Worm (Caenorhabditis elegans) whole organism, L1 larva: ENCODE measurements around the gene sucl-2.
A peak's percentile ranks its signal among the peaks of the same experiment; 100 is the strongest.

Experiments used
- C04F5.9 ChIP-seq: sonication (generic microtip); optimal IDR thresholded peaks from 2 replicates; lab custom pipeline; 2016; ENCODE audit warnings: missing genetic modification characterization, missing compliant biosample characterization
- C34B4.2 ChIP-seq: sonication (generic microtip); optimal IDR thresholded peaks from 2 replicates; lab custom pipeline; 2017; ENCODE audit warnings: mild to moderate bottlenecking, missing genetic modification characterization, missing compliant biosample characterization
- F16B12.6 ChIP-seq: fragments of 150-350 bp; optimal IDR thresholded peaks from 2 replicates; lab custom pipeline; 2014; ENCODE audit warnings: missing biosample characterization, missing genetic modification characterization
- Y116A8C.19 ChIP-seq: sonication (generic microtip); optimal IDR thresholded peaks from 2 replicates; lab custom pipeline; 2016; ENCODE audit warnings: missing compliant biosample characterization, missing genetic modification characterization, borderline replicate concordance
- alr-1 ChIP-seq: fragments of 200-800 bp; sonication (Bioruptor generic); optimal IDR thresholded peaks from 2 replicates; lab custom pipeline; 2018; ENCODE audit warnings: borderline replicate concordance, mild to moderate bottlenecking, missing genetic modification characterization, missing compliant biosample characterization
- aly-2 ChIP-seq: fragments of 150-350 bp; optimal IDR thresholded peaks from 2 replicates; lab custom pipeline; 2014; ENCODE audit warnings: missing biosample characterization, missing genetic modification characterization
- ama-1 ChIP-seq: fragments of 150-350 bp; optimal IDR thresholded peaks from 2 replicates; lab custom pipeline; 2014
- blmp-1 ChIP-seq: fragments of 150-350 bp; optimal IDR thresholded peaks from 2 replicates; lab custom pipeline; 2014; ENCODE audit warnings: missing biosample characterization, missing genetic modification characterization
- ceh-90 ChIP-seq: sonication (generic microtip); optimal IDR thresholded peaks from 2 replicates; lab custom pipeline; 2016; ENCODE audit warnings: missing genetic modification characterization, missing compliant biosample characterization
- ces-1 ChIP-seq: fragments of 150-350 bp; optimal IDR thresholded peaks from 2 replicates; lab custom pipeline; 2014; ENCODE audit warnings: missing biosample characterization, missing genetic modification reagents, missing genetic modification characterization
- dpl-1 ChIP-seq, 3 experiments: fragments of 150-350 bp in 2 of 3; sonication (generic microtip) in 1 of 3; optimal IDR thresholded peaks; 2 replicates each; lab custom pipeline; 2014 to 2017; ENCODE audit warnings: missing biosample characterization in 3 of 3, missing genetic modification characterization in 3 of 3, missing genetic modification reagents in 3 of 3
- dsc-1 ChIP-seq: sonication (generic microtip); optimal IDR thresholded peaks from 2 replicates; lab custom pipeline; 2016; ENCODE audit warnings: mild to moderate bottlenecking, missing genetic modification characterization, missing compliant biosample characterization
- efl-1 ChIP-seq, 4 experiments: fragments of 150-350 bp; optimal IDR thresholded peaks in 3 of 4; peaks in 1 of 4; 1 replicate in 1 of 4; 2 replicates in 3 of 4; lab custom pipeline; 2014; ENCODE audit warnings: missing biosample characterization in 2 of 4, missing genetic modification characterization in 2 of 4, missing genetic modification reagents in 2 of 4
- efl-3 ChIP-seq: fragments of 200-800 bp; sonication (Bioruptor generic); optimal IDR thresholded peaks from 2 replicates; lab custom pipeline; 2018; ENCODE audit warnings: mild to moderate bottlenecking, missing genetic modification characterization, missing compliant biosample characterization
- egl-27 ChIP-seq, 2 experiments: fragments of 150-350 bp in 1 of 2; sonication (generic microtip); optimal IDR thresholded peaks; 3 replicates each; lab custom pipeline; 2017 to 2018; ENCODE audit warnings: missing biosample characterization in 2 of 2, missing genetic modification characterization in 2 of 2, missing genetic modification reagents in 2 of 2
- elt-2 ChIP-seq: sonication (generic microtip); optimal IDR thresholded peaks from 2 replicates; lab custom pipeline; 2016; ENCODE audit warnings: missing genetic modification characterization, mild to moderate bottlenecking, inconsistent platforms, missing compliant biosample characterization, missing genetic modification reagents
- elt-3 ChIP-seq, 6 experiments: fragments of 150-350 bp in 1 of 6; sonication (generic microtip); optimal IDR thresholded peaks; 2 replicates each; lab custom pipeline; 2017 to 2018; ENCODE audit warnings: missing biosample characterization in 6 of 6, missing genetic modification characterization in 6 of 6, inconsistent platforms in 1 of 6
- ets-5 ChIP-seq: fragments of 200-800 bp; sonication (Bioruptor generic); IDR thresholded peaks from 2 replicates; pipeline ENCODE4 v1.3.6; 2022; ENCODE audit warnings: missing genetic modification characterization, missing compliant biosample characterization
- fkh-4 ChIP-seq: sonication (generic microtip); optimal IDR thresholded peaks from 2 replicates; lab custom pipeline; 2016; ENCODE audit warnings: missing compliant biosample characterization, missing genetic modification characterization, borderline replicate concordance
- grh-1 ChIP-seq: fragments of 200-800 bp; sonication (Bioruptor generic); IDR thresholded peaks from 2 replicates; pipeline ENCODE4 v1.3.6; 2022; ENCODE audit warnings: missing genetic modification reagents, missing genetic modification characterization, missing compliant biosample characterization
- hlh-17 ChIP-seq: fragments of 200-800 bp; sonication (Bioruptor generic); optimal IDR thresholded peaks from 2 replicates; lab custom pipeline; 2018; ENCODE audit warnings: missing genetic modification characterization, mild to moderate bottlenecking, missing compliant biosample characterization, moderate library complexity, borderline replicate concordance
- hlh-4 ChIP-seq: sonication (generic microtip); optimal IDR thresholded peaks from 2 replicates; lab custom pipeline; 2016; ENCODE audit warnings: mild to moderate bottlenecking, missing genetic modification characterization, missing compliant biosample characterization
- hpl-2 ChIP-seq: fragments of 150-350 bp; optimal IDR thresholded peaks from 2 replicates; lab custom pipeline; 2014; ENCODE audit warnings: missing biosample characterization, missing genetic modification reagents, missing genetic modification characterization
- isw-1 ChIP-seq: fragments of 200-800 bp; sonication (Bioruptor generic); IDR thresholded peaks from 2 replicates; pipeline ENCODE4 v1.3.6; 2022; ENCODE audit warnings: missing genetic modification characterization, missing compliant biosample characterization
- jun-1 ChIP-seq: fragments of 150-350 bp; optimal IDR thresholded peaks from 2 replicates; lab custom pipeline; 2014; ENCODE audit warnings: missing biosample characterization, missing genetic modification reagents, missing genetic modification characterization
- lin-14 ChIP-seq: fragments of 200-800 bp; sonication (Bioruptor generic); optimal IDR thresholded peaks from 2 replicates; lab custom pipeline; 2018; ENCODE audit warnings: mild to moderate bottlenecking, missing genetic modification characterization, moderate library complexity, missing compliant biosample characterization
- lin-15B ChIP-seq: fragments of 150-350 bp; sonication (generic microtip); optimal IDR thresholded peaks from 3 replicates; lab custom pipeline; 2014; ENCODE audit warnings: missing biosample characterization, missing genetic modification characterization
- lin-35 ChIP-seq, 2 experiments: fragments of 150-350 bp; optimal IDR thresholded peaks; 2 replicates each; lab custom pipeline; 2014; ENCODE audit warnings: missing biosample characterization in 2 of 2, missing genetic modification characterization in 2 of 2, missing genetic modification reagents in 2 of 2
- lir-3 ChIP-seq: sonication (generic microtip); optimal IDR thresholded peaks from 2 replicates; lab custom pipeline; 2016; ENCODE audit warnings: mild to moderate bottlenecking, missing genetic modification characterization, moderate library complexity, missing compliant biosample characterization; ENCODE audit not compliant: poor library complexity
- mab-9 ChIP-seq: fragments of 200-800 bp; sonication (Bioruptor generic); IDR thresholded peaks from 2 replicates; pipeline ENCODE4 v1.3.6; 2022; ENCODE audit warnings: missing genetic modification reagents, missing genetic modification characterization, missing compliant biosample characterization
- mdl-1 ChIP-seq, 2 experiments: fragments of 150-350 bp; optimal IDR thresholded peaks; 2 replicates each; lab custom pipeline; 2014 to 2017; ENCODE audit warnings: missing biosample characterization in 2 of 2, missing genetic modification characterization in 2 of 2, inconsistent platforms in 1 of 2
- mep-1 ChIP-seq: fragments of 150-350 bp; optimal IDR thresholded peaks from 2 replicates; lab custom pipeline; 2014; ENCODE audit warnings: missing biosample characterization, missing genetic modification characterization
- nhr-11 ChIP-seq: fragments of 150-350 bp; optimal IDR thresholded peaks from 2 replicates; lab custom pipeline; 2014; ENCODE audit warnings: missing biosample characterization, missing genetic modification characterization
- nhr-12 ChIP-seq: sonication (generic microtip); optimal IDR thresholded peaks from 2 replicates; lab custom pipeline; 2017; ENCODE audit warnings: missing biosample characterization, missing genetic modification characterization
- nhr-19 ChIP-seq: fragments of 200-800 bp; sonication (Bioruptor generic); conservative IDR thresholded peaks from 2 replicates; pipeline ENCODE4 v1.3.6; 2022; ENCODE audit warnings: missing genetic modification characterization, missing compliant biosample characterization
- nhr-20 ChIP-seq: sonication (generic microtip); optimal IDR thresholded peaks from 2 replicates; lab custom pipeline; 2016; ENCODE audit warnings: mild to moderate bottlenecking, missing genetic modification characterization, missing compliant biosample characterization
- nhr-237 ChIP-seq: fragments of 150-350 bp; optimal IDR thresholded peaks from 2 replicates; lab custom pipeline; 2014; ENCODE audit warnings: missing biosample characterization, missing genetic modification characterization
- nhr-28 ChIP-seq: fragments of 150-350 bp; optimal IDR thresholded peaks from 2 replicates; lab custom pipeline; 2014; ENCODE audit warnings: missing biosample characterization, missing genetic modification characterization
- nhr-77 ChIP-seq: fragments of 150-350 bp; optimal IDR thresholded peaks from 2 replicates; lab custom pipeline; 2014; ENCODE audit warnings: missing biosample characterization, missing genetic modification characterization
- nhr-90 ChIP-seq: sonication (generic microtip); optimal IDR thresholded peaks from 2 replicates; lab custom pipeline; 2016; ENCODE audit warnings: mild to moderate bottlenecking, missing genetic modification characterization, missing compliant biosample characterization; ENCODE audit not compliant: poor library complexity
- pqm-1 ChIP-seq: sonication (generic microtip); optimal IDR thresholded peaks from 3 replicates; lab custom pipeline; 2017; ENCODE audit warnings: missing biosample characterization, missing genetic modification characterization
- rnt-1 ChIP-seq: sonication (generic microtip); optimal IDR thresholded peaks from 2 replicates; lab custom pipeline; 2016; ENCODE audit warnings: mild to moderate bottlenecking, missing genetic modification characterization, moderate library complexity, missing compliant biosample characterization
- skn-1 ChIP-seq: fragments of 150-350 bp; optimal IDR thresholded peaks from 2 replicates; lab custom pipeline; 2014; ENCODE audit warnings: missing biosample characterization, missing genetic modification characterization
- snu-23 ChIP-seq: sonication (generic microtip); optimal IDR thresholded peaks from 2 replicates; lab custom pipeline; 2016; ENCODE audit warnings: missing genetic modification characterization, missing compliant biosample characterization
- sox-4 ChIP-seq: sonication (generic microtip); optimal IDR thresholded peaks from 2 replicates; lab custom pipeline; 2016; ENCODE audit warnings: missing genetic modification characterization, missing compliant biosample characterization
- sptf-1 ChIP-seq: fragments of 150-350 bp; optimal IDR thresholded peaks from 2 replicates; lab custom pipeline; 2014; ENCODE audit warnings: missing biosample characterization, missing genetic modification characterization
- unc-130 ChIP-seq: fragments of 150-350 bp; optimal IDR thresholded peaks from 2 replicates; lab custom pipeline; 2017; ENCODE audit warnings: missing biosample characterization, missing genetic modification characterization, inconsistent platforms
- unc-86 ChIP-seq: sonication (generic microtip); optimal IDR thresholded peaks from 2 replicates; lab custom pipeline; 2016; ENCODE audit warnings: missing genetic modification characterization, missing compliant biosample characterization
- unc-98 ChIP-seq: fragments of 200-800 bp; sonication (Bioruptor generic); IDR thresholded peaks from 2 replicates; pipeline ENCODE4 v1.3.6; 2022; ENCODE audit warnings: missing genetic modification characterization, missing compliant biosample characterization
- xbp-1 ChIP-seq: sonication (generic microtip); optimal IDR thresholded peaks from 2 replicates; lab custom pipeline; 2016; ENCODE audit warnings: missing genetic modification characterization, missing compliant biosample characterization
- zip-4 ChIP-seq: fragments of 200-800 bp; sonication (Bioruptor generic); optimal IDR thresholded peaks from 2 replicates; lab custom pipeline; 2018; ENCODE audit warnings: mild to moderate bottlenecking, missing genetic modification characterization, moderate library complexity, missing compliant biosample characterization
- ztf-11 ChIP-seq, 2 experiments: sonication (generic microtip); optimal IDR thresholded peaks; 2 replicates each; lab custom pipeline; 2016 to 2017; ENCODE audit warnings: missing genetic modification characterization in 2 of 2, missing biosample characterization in 1 of 2, missing compliant biosample characterization in 1 of 2

The sucl-2 gene

ce11 chrIII:887874-888299 is 13.3 kb downstream of the sucl-2 start:
- TF ChIP-seq unc-98 (GFP tag; lab: Robert Waterston, UW) (no peak), ztf-11 (tag; optimal IDR thresholded peaks at IDR 0.05; lab: Kevin White, UChicago) (peak in 1 of 2 experiments; percentile 60), skn-1 (tag; lab: Kevin White, UChicago) (peak; percentile 56), hpl-2 (GFP tag; lab: Kevin White, UChicago) (no peak), nhr-28 (tag; lab: Kevin White, UChicago) (no peak), grh-1 (GFP tag; lab: Robert Waterston, UW) (no peak), mdl-1 (tag; optimal IDR thresholded peaks at IDR 0.05; lab: Kevin White, UChicago) (peak; percentile 55 to 69), nhr-20 (peak; percentile 73), rnt-1 (tag; lab: Kevin White, UChicago) (peak; percentile 75), zip-4 (no peak), unc-86 (tag; lab: Kevin White, UChicago) (peak; percentile 87), pqm-1 (no peak), ama-1 (lab: Kevin White, UChicago) (no peak), lir-3 (tag; lab: Kevin White, UChicago) (peak; percentile 40), snu-23 (GFP tag; lab: Kevin White, UChicago) (peak; percentile 85), C04F5.9 (tag; lab: Kevin White, UChicago) (no peak), dpl-1 (GFP tag; optimal IDR thresholded peaks at IDR 0.05; lab: Kevin White, UChicago) (peak; percentile 11 to 45 (median 18)), hlh-17 (GFP tag; lab: Kevin White, UChicago) (no peak), xbp-1 (peak; percentile 65), blmp-1 (tag; lab: Kevin White, UChicago) (peak; percentile 97), nhr-77 (tag; lab: Kevin White, UChicago) (peak; percentile 40), nhr-90 (tag; lab: Kevin White, UChicago) (peak; percentile 47), sptf-1 (no peak), alr-1 (tag; lab: Kevin White, UChicago) (no peak), efl-3 (GFP tag; lab: Kevin White, UChicago) (no peak), elt-3 (tag; optimal IDR thresholded peaks at IDR 0.05; lab: Kevin White, UChicago) (peak in 2 of 6 experiments; percentile 14 to 52), nhr-12 (tag; lab: Kevin White, UChicago) (no peak), nhr-11 (tag; lab: Kevin White, UChicago) (peak; percentile 4), isw-1 (GFP tag; lab: Robert Waterston, UW) (peak; percentile 58), aly-2 (peak; percentile 60), unc-130 (no peak), F16B12.6 (tag; lab: Kevin White, UChicago) (peak; percentile 4), dsc-1 (tag; lab: Kevin White, UChicago) (peak; percentile 49), mab-9 (GFP tag; lab: Robert Waterston, UW) (peak; percentile 48; the same call in 1 of the 2 replicates), hlh-4 (tag; lab: Kevin White, UChicago) (no peak), nhr-19 (peak; percentile 57), fkh-4 (tag; lab: Kevin White, UChicago) (no peak), lin-35 (GFP tag; optimal IDR thresholded peaks at IDR 0.05; lab: Kevin White, UChicago) (peak; percentile 49 to 50), sox-4 (tag; lab: Kevin White, UChicago) (peak; percentile 49), jun-1 (tag; lab: Kevin White, UChicago) (peak; percentile 77), elt-2 (tag; lab: Kevin White, UChicago) (no peak), Y116A8C.19 (no peak), efl-1 (optimal IDR thresholded peaks at IDR 0.05; lab: Kevin White, UChicago) (peak; percentile 63 to 74), efl-1 (GFP tag; optimal IDR thresholded peaks at IDR 0.05 in 1 of 2; lab: Kevin White, UChicago) (peak; percentile 12 to 93), C34B4.2 (no peak), egl-27 (tag; optimal IDR thresholded peaks at IDR 0.05; lab: Kevin White, UChicago) (no peak), mep-1 (tag; lab: Kevin White, UChicago) (peak; percentile 59), ceh-90 (tag; lab: Kevin White, UChicago) (no peak), ces-1 (no peak), lin-14 (peak; percentile 96), nhr-237 (tag; lab: Kevin White, UChicago) (no peak), ets-5 (GFP tag; lab: Robert Waterston, UW) (no peak), lin-15B (peak; percentile 26)
